Worm (Caenorhabditis elegans) whole organism, mixed stage, embryonic: ENCODE results near the gene aldo-2.
A peak's percentile ranks its signal among the peaks of the same experiment; 100 is the strongest.

Experiments used
- M03D4.4 ChIP-seq: sonication (generic microtip); optimal IDR thresholded peaks from 2 replicates; lab custom pipeline; 2017; ENCODE audit warnings: mild to moderate bottlenecking, missing genetic modification characterization, missing compliant biosample characterization
- bed-3 ChIP-seq: fragments of 200-800 bp; sonication (Bioruptor generic); optimal IDR thresholded peaks from 3 replicates; lab custom pipeline; 2018; ENCODE audit warnings: mild to moderate bottlenecking, missing genetic modification characterization, moderate library complexity, missing compliant biosample characterization
- blmp-1 ChIP-seq: fragments of 150-350 bp; optimal IDR thresholded peaks from 2 replicates; lab custom pipeline; 2014; ENCODE audit warnings: missing biosample characterization, missing genetic modification characterization
- ceh-39 ChIP-seq: fragments of 150-350 bp; optimal IDR thresholded peaks from 2 replicates; lab custom pipeline; 2014; ENCODE audit warnings: missing biosample characterization, missing genetic modification characterization
- ceh-43 ChIP-seq: fragments of 200-800 bp; sonication (Bioruptor generic); optimal IDR thresholded peaks from 2 replicates; lab custom pipeline; 2018; ENCODE audit warnings: mild to moderate bottlenecking, missing genetic modification characterization, moderate library complexity, missing compliant biosample characterization
- ces-1 ChIP-seq: fragments of 150-350 bp; optimal IDR thresholded peaks from 2 replicates; lab custom pipeline; 2014; ENCODE audit warnings: missing biosample characterization, missing genetic modification reagents, missing genetic modification characterization
- cnd-1 ChIP-seq: fragments of 200-800 bp; sonication (Bioruptor generic); optimal IDR thresholded peaks from 2 replicates; lab custom pipeline; 2018; ENCODE audit warnings: mild to moderate bottlenecking, missing genetic modification characterization, missing compliant biosample characterization
- drap-1 ChIP-seq: fragments of 200-800 bp; sonication (Bioruptor generic); optimal IDR thresholded peaks from 3 replicates; lab custom pipeline; 2018; ENCODE audit warnings: mild to moderate bottlenecking, missing genetic modification characterization, missing compliant biosample characterization
- elt-1 ChIP-seq: sonication (generic microtip); optimal IDR thresholded peaks from 2 replicates; lab custom pipeline; 2017; ENCODE audit warnings: missing genetic modification characterization, mild to moderate bottlenecking, missing compliant biosample characterization, antibody characterized with exemption, moderate library complexity, borderline replicate concordance; ENCODE audit not compliant: insufficient read depth
- elt-3 ChIP-seq: fragments of 150-350 bp; optimal IDR thresholded peaks from 2 replicates; lab custom pipeline; 2014; ENCODE audit warnings: missing biosample characterization, missing genetic modification characterization
- flh-1 ChIP-seq: fragments of 200-800 bp; sonication (Bioruptor generic); optimal IDR thresholded peaks from 2 replicates; lab custom pipeline; 2018; ENCODE audit warnings: mild to moderate bottlenecking, missing genetic modification characterization, moderate library complexity, missing compliant biosample characterization
- ham-2 ChIP-seq: fragments of 200-800 bp; sonication (Bioruptor generic); optimal IDR thresholded peaks from 2 replicates; lab custom pipeline; 2018; ENCODE audit warnings: mild to moderate bottlenecking, missing genetic modification characterization, missing compliant biosample characterization
- hlh-1 ChIP-seq: fragments of 150-350 bp; optimal IDR thresholded peaks from 2 replicates; lab custom pipeline; 2014; ENCODE audit warnings: missing biosample characterization, missing genetic modification reagents, missing genetic modification characterization
- lin-13 ChIP-seq: fragments of 150-350 bp; optimal IDR thresholded peaks from 2 replicates; lab custom pipeline; 2014; ENCODE audit warnings: missing biosample characterization, missing genetic modification characterization
- lin-32 ChIP-seq: fragments of 200-800 bp; sonication (Bioruptor generic); optimal IDR thresholded peaks from 2 replicates; lab custom pipeline; 2018; ENCODE audit warnings: mild to moderate bottlenecking, missing genetic modification characterization, missing compliant biosample characterization
- lsy-2 ChIP-seq: fragments of 150-350 bp; optimal IDR thresholded peaks from 2 replicates; lab custom pipeline; 2014; ENCODE audit warnings: missing biosample characterization, missing genetic modification characterization
- mab-5 ChIP-seq: fragments of 150-350 bp; optimal IDR thresholded peaks from 2 replicates; lab custom pipeline; 2014; ENCODE audit warnings: missing biosample characterization, missing genetic modification characterization
- mep-1 ChIP-seq: fragments of 150-350 bp; optimal IDR thresholded peaks from 2 replicates; lab custom pipeline; 2017; ENCODE audit warnings: missing biosample characterization, missing genetic modification reagents, missing genetic modification characterization, inconsistent platforms
- mls-2 ChIP-seq: sonication (generic microtip); optimal IDR thresholded peaks from 2 replicates; lab custom pipeline; 2016; ENCODE audit warnings: mild to moderate bottlenecking, missing genetic modification characterization, moderate library complexity, missing compliant biosample characterization
- nhr-12 ChIP-seq: fragments of 150-350 bp; optimal IDR thresholded peaks from 2 replicates; lab custom pipeline; 2014; ENCODE audit warnings: missing biosample characterization, missing genetic modification characterization
- nhr-237 ChIP-seq: fragments of 150-350 bp; optimal IDR thresholded peaks from 2 replicates; lab custom pipeline; 2014; ENCODE audit warnings: missing biosample characterization, missing genetic modification characterization
- nhr-28 ChIP-seq: fragments of 150-350 bp; optimal IDR thresholded peaks from 2 replicates; lab custom pipeline; 2014; ENCODE audit warnings: missing biosample characterization, missing genetic modification characterization
- nhr-76 ChIP-seq: sonication (generic microtip); optimal IDR thresholded peaks from 2 replicates; lab custom pipeline; 2017; ENCODE audit warnings: missing biosample characterization, missing genetic modification characterization
- pha-4 ChIP-seq: fragments of 150-350 bp; optimal IDR thresholded peaks from 2 replicates; lab custom pipeline; 2018; ENCODE audit warnings: missing biosample characterization, missing genetic modification reagents, missing genetic modification characterization
- sem-2 ChIP-seq: fragments of 200-800 bp; sonication (Bioruptor generic); optimal IDR thresholded peaks from 2 replicates; lab custom pipeline; 2018; ENCODE audit warnings: mild to moderate bottlenecking, missing genetic modification characterization, missing compliant biosample characterization
- snpc-4 ChIP-seq: fragments of 150-350 bp; optimal IDR thresholded peaks from 2 replicates; lab custom pipeline; 2014; ENCODE audit warnings: missing biosample characterization, missing genetic modification characterization
- sptf-1 ChIP-seq: sonication (generic microtip); optimal IDR thresholded peaks from 2 replicates; lab custom pipeline; 2017; ENCODE audit warnings: mild to moderate bottlenecking, missing genetic modification characterization, moderate library complexity, missing compliant biosample characterization
- tbx-8 ChIP-seq: fragments of 200-800 bp; sonication (Bioruptor generic); optimal IDR thresholded peaks from 2 replicates; lab custom pipeline; 2018; ENCODE audit warnings: mild to moderate bottlenecking, missing genetic modification characterization, moderate library complexity, missing compliant biosample characterization
- unc-120 ChIP-seq: sonication (generic microtip); optimal IDR thresholded peaks from 2 replicates; lab custom pipeline; 2017; ENCODE audit warnings: missing genetic modification characterization, missing compliant biosample characterization; ENCODE audit not compliant: poor library complexity, severe bottlenecking
- unc-39 ChIP-seq: fragments of 150-350 bp; optimal IDR thresholded peaks from 2 replicates; lab custom pipeline; 2014; ENCODE audit warnings: missing biosample characterization, missing genetic modification characterization
- unc-62 ChIP-seq: fragments of 150-350 bp; optimal IDR thresholded peaks from 2 replicates; lab custom pipeline; 2014; ENCODE audit warnings: missing biosample characterization, missing genetic modification reagents, missing genetic modification characterization
- zip-8 ChIP-seq: fragments of 150-350 bp; optimal IDR thresholded peaks from 2 replicates; lab custom pipeline; 2014; ENCODE audit warnings: missing biosample characterization, missing genetic modification characterization
- ztf-11 ChIP-seq: fragments of 150-350 bp; optimal IDR thresholded peaks from 2 replicates; lab custom pipeline; 2014; ENCODE audit warnings: missing biosample characterization, missing genetic modification characterization

Gene aldo-2

DNA sequence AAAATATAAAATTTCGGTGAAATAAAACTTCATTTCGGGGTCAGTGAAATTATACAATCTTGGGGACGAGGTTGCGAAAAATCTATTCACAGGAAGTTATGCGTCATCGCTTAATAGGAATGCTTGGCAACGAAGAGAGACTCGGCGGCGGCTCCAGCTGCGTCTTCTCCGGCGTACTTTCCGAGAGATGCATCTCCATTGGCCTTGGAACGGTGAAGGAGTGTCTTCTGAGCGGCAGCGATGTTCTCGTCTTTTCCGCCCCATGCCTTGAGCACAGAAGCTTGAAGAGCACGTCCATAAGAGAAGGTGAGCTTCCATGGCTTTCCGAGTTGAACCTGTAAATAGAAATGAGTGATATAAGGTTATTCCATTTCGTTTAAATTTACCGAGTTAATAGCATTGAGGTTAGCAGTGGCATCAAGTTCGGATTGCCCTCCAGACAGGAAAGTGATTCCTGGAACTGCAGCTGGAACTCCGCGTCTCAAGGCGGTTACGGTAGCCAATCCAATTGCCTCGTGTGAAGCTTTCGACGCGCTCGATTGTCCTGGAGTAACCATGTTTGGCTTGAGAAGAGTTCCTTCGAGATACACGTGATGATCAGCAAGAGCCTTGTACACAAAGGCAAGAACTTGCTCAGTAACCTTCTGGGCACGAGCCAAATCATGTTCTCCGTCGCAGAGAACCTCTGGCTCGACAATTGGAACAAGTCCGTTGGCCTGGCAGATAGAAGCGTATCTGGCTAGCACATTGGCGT lies 1.6 kb downstream of the aldo-2 start:
- no peak for TF ChIP-seq mls-2 (tag; lab: Kevin White, UChicago)
- TF ChIP-seq tbx-8 = no peak
- TF ChIP-seq elt-1 (tag; lab: Kevin White, UChicago) = no peak
- no peak for TF ChIP-seq drap-1 (GFP tag; lab: Kevin White, UChicago)
- no peak for TF ChIP-seq ztf-11 (tag; lab: Kevin White, UChicago)
- TF ChIP-seq bed-3 = no peak
- no peak for TF ChIP-seq ces-1 (GFP tag; lab: Kevin White, UChicago)
- no peak for TF ChIP-seq nhr-12 (tag; lab: Kevin White, UChicago)
- no peak for TF ChIP-seq ham-2 (GFP tag; lab: Kevin White, UChicago)
- no peak for TF ChIP-seq ceh-39 (tag; lab: Kevin White, UChicago)
- TF ChIP-seq ceh-43 = no peak
- TF ChIP-seq cnd-1 (tag; lab: Kevin White, UChicago) = no peak

DNA sequence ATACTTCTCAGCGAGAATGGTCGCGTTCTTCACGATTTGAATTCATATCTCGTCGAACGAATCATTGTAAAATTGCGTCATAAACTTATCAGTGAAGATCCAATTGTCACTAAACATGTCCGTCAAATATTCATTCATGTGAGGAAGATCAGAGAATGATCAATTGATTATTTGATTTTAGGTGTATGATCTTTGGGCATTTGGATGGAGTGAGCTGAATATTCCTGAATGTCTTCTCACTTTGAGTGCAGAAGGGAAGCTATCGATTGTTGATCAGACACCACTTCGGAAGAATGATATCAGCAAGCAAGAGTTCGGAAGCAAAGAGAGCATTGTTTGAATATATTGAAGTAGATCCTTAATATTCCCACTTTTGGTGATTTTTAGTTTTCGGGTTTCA lies 2.2 kb downstream of the aldo-2 start:
- TF ChIP-seq cnd-1 (tag; lab: Kevin White, UChicago) (no peak), unc-62 (GFP tag; lab: Kevin White, UChicago) (peak; percentile 38), blmp-1 (tag; lab: Kevin White, UChicago) (no peak), pha-4 (tag; lab: Kevin White, UChicago) (no peak), lin-13 (tag; lab: Kevin White, UChicago) (no peak), nhr-12 (tag; lab: Kevin White, UChicago) (no peak)

- no peak for TF ChIP-seq drap-1 (GFP tag; lab: Kevin White, UChicago)
- TF ChIP-seq hlh-1 = peak; percentile 38
- peak; percentile 24 for TF ChIP-seq zip-8
- TF ChIP-seq nhr-237 (tag; lab: Kevin White, UChicago) = no peak
Measured at ce11 chrIII:5872288-5872687, 4.1 kb downstream of the aldo-2 start.

ce11 chrIII:5871760-5872159 lies 4.7 kb downstream of the aldo-2 start, which contains the start of the genes F01F1.11 and F01F1.3:
Gene F01F1.11 (minus strand): TSS chrIII:5871877.
Gene F01F1.3 (plus strand): TSS chrIII:5871938.
- TF ChIP-seq sptf-1 (tag; lab: Kevin White, UChicago) (peak; percentile 34), M03D4.4 (tag; lab: Kevin White, UChicago) (no peak), blmp-1 (tag; lab: Kevin White, UChicago) (no peak), nhr-28 (tag; lab: Kevin White, UChicago) (no peak), lsy-2 (tag; lab: Kevin White, UChicago) (peak; percentile 58), pha-4 (tag; lab: Kevin White, UChicago) (peak; percentile 20), mab-5 (tag; lab: Kevin White, UChicago) (no peak), mep-1 (tag; lab: Kevin White, UChicago) (peak; percentile 31), ceh-43 (no peak), ces-1 (GFP tag; lab: Kevin White, UChicago) (peak; percentile 58), ham-2 (GFP tag; lab: Kevin White, UChicago) (no peak), nhr-237 (tag; lab: Kevin White, UChicago) (peak; percentile 39), hlh-1 (peak; percentile 6)
- TF ChIP-seq, all 35 proteins: peak for 7

- TF ChIP-seq lin-13 (tag; lab: Kevin White, UChicago) (no peak), unc-120 (tag; lab: Kevin White, UChicago) (no peak), flh-1 (GFP tag; lab: Kevin White, UChicago) (no peak), lin-32 (GFP tag; lab: Kevin White, UChicago) (no peak), lsy-2 (tag; lab: Kevin White, UChicago) (no peak), ham-2 (GFP tag; lab: Kevin White, UChicago) (no peak), sptf-1 (tag; lab: Kevin White, UChicago) (no peak), sem-2 (GFP tag; lab: Kevin White, UChicago) (no peak), blmp-1 (tag; lab: Kevin White, UChicago) (no peak), nhr-237 (tag; lab: Kevin White, UChicago) (no peak), snpc-4 (tag; lab: Kevin White, UChicago) (no peak), nhr-76 (tag; lab: Kevin White, UChicago) (no peak), mab-5 (tag; lab: Kevin White, UChicago) (no peak), ztf-11 (tag; lab: Kevin White, UChicago) (no peak), tbx-8 (no peak), elt-3 (tag; lab: Kevin White, UChicago) (no peak), unc-39 (tag; lab: Kevin White, UChicago) (no peak), unc-62 (GFP tag; lab: Kevin White, UChicago) (no peak), cnd-1 (tag; lab: Kevin White, UChicago) (no peak)
Measured at ce11 chrIII:5869429-5869828, 7.0 kb downstream of the aldo-2 start, which contains the start of gene F01F1.15. Gene F01F1.15 (minus strand): TSS chrIII:5869529.
